Fruit fly (Drosophila melanogaster) whole organism, embryonic: ENCODE data around the gene spirit.

Source experiments
- Abd-B ChIP-seq: fragments of 200-800 bp; sonication (Bioruptor generic); optimal IDR thresholded peaks from 2 replicates; lab custom pipeline; 2018; ENCODE audit warnings: missing biosample characterization, mild to moderate bottlenecking, missing genetic modification characterization, moderate library complexity
- Atf3 ChIP-seq: fragments of 200-800 bp; sonication (Bioruptor generic); optimal IDR thresholded peaks from 3 replicates; lab custom pipeline; 2016; ENCODE audit warnings: missing biosample characterization, missing genetic modification characterization
- CG10274 ChIP-seq: fragments of 200-800 bp; sonication (Bioruptor generic); optimal IDR thresholded peaks from 3 replicates; lab custom pipeline; 2017; ENCODE audit warnings: missing biosample characterization, mild to moderate bottlenecking, missing genetic modification characterization
- CG1233 ChIP-seq: fragments of 200-800 bp; sonication (Bioruptor generic); optimal IDR thresholded peaks from 4 replicates; lab custom pipeline; 2018; ENCODE audit warnings: missing biosample characterization, mild to moderate bottlenecking, missing genetic modification characterization
- CG13287 ChIP-seq: fragments of 200-800 bp; sonication (Bioruptor generic); IDR thresholded peaks from 2 replicates; pipeline ENCODE4 v1.3.6; 2022; ENCODE audit warnings: missing biosample characterization, missing genetic modification characterization; ENCODE audit not compliant: partially characterized antibody
- CG14667 ChIP-seq: fragments of 200-800 bp; sonication (Bioruptor generic); IDR thresholded peaks from 2 replicates; pipeline ENCODE4 v1.3.6; 2022; ENCODE audit warnings: missing biosample characterization, missing genetic modification characterization
- CG1602 ChIP-seq: fragments of 200-800 bp; sonication (Bioruptor generic); optimal IDR thresholded peaks from 3 replicates; lab custom pipeline; 2016; ENCODE audit warnings: missing biosample characterization, missing genetic modification characterization
- CG16863 ChIP-seq: fragments of 200-800 bp; sonication (Bioruptor generic); optimal IDR thresholded peaks from 3 replicates; lab custom pipeline; 2016; ENCODE audit warnings: missing biosample characterization, missing genetic modification characterization
- CG17361 ChIP-seq: fragments of 200-800 bp; sonication (Bioruptor generic); IDR thresholded peaks from 3 replicates; pipeline ENCODE4 v1.3.6; 2022; ENCODE audit warnings: missing biosample characterization, missing genetic modification characterization
- CG17829 ChIP-seq: fragments of 200-800 bp; optimal IDR thresholded peaks from 2 replicates; lab custom pipeline; 2019; ENCODE audit warnings: missing biosample characterization, mild to moderate bottlenecking, missing genetic modification characterization, moderate library complexity
- CG1792 ChIP-seq: fragments of 200-800 bp; sonication (Bioruptor generic); optimal IDR thresholded peaks from 2 replicates; lab custom pipeline; 2016; ENCODE audit warnings: missing biosample characterization, missing genetic modification characterization
- CG18599 ChIP-seq: fragments of 200-800 bp; sonication (Bioruptor generic); optimal IDR thresholded peaks from 3 replicates; lab custom pipeline; 2017; ENCODE audit warnings: missing biosample characterization, missing genetic modification characterization, mild to moderate bottlenecking, moderate library complexity, missing genetic modification reagents
- CG2199 ChIP-seq: fragments of 200-800 bp; sonication (Bioruptor generic); IDR thresholded peaks from 3 replicates; pipeline ENCODE4 v1.3.6; 2022; ENCODE audit warnings: missing biosample characterization, missing genetic modification characterization
- CG2712 ChIP-seq: fragments of 200-800 bp; optimal IDR thresholded peaks from 3 replicates; lab custom pipeline; 2019; ENCODE audit warnings: missing biosample characterization, mild to moderate bottlenecking, missing genetic modification characterization, moderate library complexity
- CG32767 ChIP-seq: fragments of 200-800 bp; sonication (Bioruptor generic); IDR thresholded peaks from 2 replicates; pipeline ENCODE4 v1.3.6; 2022; ENCODE audit warnings: missing biosample characterization, missing genetic modification characterization
- CG3281 ChIP-seq: fragments of 200-800 bp; sonication (Bioruptor generic); optimal IDR thresholded peaks from 3 replicates; lab custom pipeline; 2017; ENCODE audit warnings: missing biosample characterization, mild to moderate bottlenecking, missing genetic modification characterization
- CG4282 ChIP-seq: fragments of 200-800 bp; sonication (Bioruptor generic); optimal IDR thresholded peaks from 2 replicates; lab custom pipeline; 2016; ENCODE audit warnings: missing biosample characterization, missing genetic modification characterization
- CG4328 ChIP-seq: fragments of 200-800 bp; sonication (Bioruptor generic); optimal IDR thresholded peaks from 3 replicates; lab custom pipeline; 2017; ENCODE audit warnings: missing biosample characterization, missing genetic modification reagents, missing genetic modification characterization
- CG7987 ChIP-seq: fragments of 200-800 bp; sonication (Bioruptor generic); optimal IDR thresholded peaks from 2 replicates; lab custom pipeline; 2018; ENCODE audit warnings: missing biosample characterization, mild to moderate bottlenecking, missing genetic modification characterization, moderate library complexity
- CG8478 ChIP-seq: fragments of >200 bp; optimal IDR thresholded peaks from 2 replicates; lab custom pipeline; 2018
- CG8765 ChIP-seq: fragments of 200-800 bp; sonication (Bioruptor generic); IDR thresholded peaks from 2 replicates; pipeline ENCODE4 v1.3.6; 2022; ENCODE audit warnings: missing biosample characterization, missing genetic modification characterization
- CG9609 ChIP-seq: fragments of 200-800 bp; sonication (Bioruptor generic); optimal IDR thresholded peaks from 3 replicates; lab custom pipeline; 2016; ENCODE audit warnings: missing biosample characterization, missing genetic modification characterization
- Camta ChIP-seq: fragments of 200-800 bp; sonication (Bioruptor generic); optimal IDR thresholded peaks from 2 replicates; lab custom pipeline; 2016; ENCODE audit warnings: missing biosample characterization, missing genetic modification characterization
- CkIIα-i1 ChIP-seq: fragments of 200-800 bp; sonication (Bioruptor generic); IDR thresholded peaks from 2 replicates; pipeline ENCODE4 v1.3.6; 2022; ENCODE audit warnings: missing biosample characterization, missing genetic modification characterization
- Dad ChIP-seq: fragments of 200-800 bp; sonication (Bioruptor generic); optimal IDR thresholded peaks from 3 replicates; lab custom pipeline; 2016; ENCODE audit warnings: missing biosample characterization, missing genetic modification characterization
- Dll ChIP-seq: fragments of 200-800 bp; sonication (Bioruptor generic); IDR thresholded peaks from 4 replicates; pipeline ENCODE4 v1.3.6; 2022; ENCODE audit warnings: missing biosample characterization, missing genetic modification characterization; ENCODE audit not compliant: partially characterized antibody
- Ets65A ChIP-seq: fragments of 200-800 bp; sonication (Bioruptor generic); peaks from one replicate; lab custom pipeline; 2016; ENCODE audit warnings: missing biosample characterization, missing genetic modification characterization
- HLH54F ChIP-seq: fragments of 200-800 bp; sonication (Bioruptor generic); optimal IDR thresholded peaks from 3 replicates; lab custom pipeline; 2016; ENCODE audit warnings: missing biosample characterization, missing genetic modification characterization
- HLHmδ ChIP-seq: fragments of 200-800 bp; sonication (Bioruptor generic); optimal IDR thresholded peaks from 2 replicates; lab custom pipeline; 2018; ENCODE audit warnings: missing biosample characterization, mild to moderate bottlenecking, missing genetic modification characterization, moderate library complexity
- NC2α ChIP-seq: fragments of 200-800 bp; sonication (Bioruptor generic); optimal IDR thresholded peaks from 2 replicates; lab custom pipeline; 2016; ENCODE audit warnings: missing biosample characterization, missing genetic modification characterization
- NfI ChIP-seq: fragments of 200-800 bp; sonication (Bioruptor generic); optimal IDR thresholded peaks from 3 replicates; lab custom pipeline; 2018; ENCODE audit warnings: missing biosample characterization, mild to moderate bottlenecking, missing genetic modification characterization, moderate library complexity
- Oli ChIP-seq: fragments of 200-800 bp; sonication (Bioruptor generic); optimal IDR thresholded peaks from 2 replicates; lab custom pipeline; 2018; ENCODE audit warnings: missing biosample characterization, mild to moderate bottlenecking, missing genetic modification characterization, moderate library complexity
- PHDP ChIP-seq: fragments of 200-800 bp; sonication (Bioruptor generic); optimal IDR thresholded peaks from 3 replicates; lab custom pipeline; 2018; ENCODE audit warnings: missing biosample characterization, mild to moderate bottlenecking, missing genetic modification characterization, moderate library complexity
- Poxn ChIP-seq: fragments of 200-800 bp; sonication (Bioruptor generic); IDR thresholded peaks from 2 replicates; pipeline ENCODE4 v1.3.6; 2022; ENCODE audit warnings: missing biosample characterization, missing genetic modification characterization
- Sox100B ChIP-seq: fragments of 200-800 bp; sonication (Bioruptor generic); optimal IDR thresholded peaks from 3 replicates; lab custom pipeline; 2018; ENCODE audit warnings: missing biosample characterization, mild to moderate bottlenecking, missing genetic modification characterization
- aop ChIP-seq: fragments of 200-800 bp; sonication (Bioruptor generic); IDR thresholded peaks from 2 replicates; pipeline ENCODE4 v1.3.6; 2022; ENCODE audit warnings: missing biosample characterization, missing genetic modification characterization
- cad ChIP-seq: fragments of >200 bp; optimal IDR thresholded peaks from 2 replicates; lab custom pipeline; 2017; ENCODE audit warnings: missing biosample characterization, missing genetic modification characterization
- caup ChIP-seq: fragments of 200-800 bp; sonication (Bioruptor generic); optimal IDR thresholded peaks from 3 replicates; lab custom pipeline; 2017; ENCODE audit warnings: missing biosample characterization, mild to moderate bottlenecking, missing genetic modification characterization, moderate library complexity; ENCODE audit not compliant: severe bottlenecking
- chif ChIP-seq, 2 experiments: fragments of 200-800 bp; sonication (Bioruptor generic); optimal IDR thresholded peaks; 3 replicates each; lab custom pipeline; 2016; ENCODE audit warnings: missing biosample characterization in 2 of 2, missing genetic modification characterization in 2 of 2
- chinmo ChIP-seq: fragments of 200-800 bp; sonication (Bioruptor generic); IDR thresholded peaks from 4 replicates; pipeline ENCODE4 v1.3.6; 2022; ENCODE audit warnings: missing biosample characterization, missing genetic modification characterization; ENCODE audit not compliant: partially characterized antibody
- danr ChIP-seq: fragments of 200-800 bp; sonication (Bioruptor generic); IDR thresholded peaks from 2 replicates; pipeline ENCODE4 v1.3.6; 2022; ENCODE audit warnings: missing biosample characterization, missing genetic modification characterization
- dati ChIP-seq: fragments of 200-800 bp; sonication (Bioruptor generic); IDR thresholded peaks from 2 replicates; pipeline ENCODE4 v1.3.6; 2022; ENCODE audit warnings: missing biosample characterization, missing genetic modification characterization
- ham ChIP-seq: fragments of 200-800 bp; sonication (Bioruptor generic); IDR thresholded peaks from 2 replicates; pipeline ENCODE4 v1.3.6; 2022; ENCODE audit warnings: missing biosample characterization, missing genetic modification characterization
- hb ChIP-seq: fragments of 200-800 bp; sonication (Bioruptor generic); IDR thresholded peaks from 3 replicates; pipeline ENCODE4 v1.3.6; 2022; ENCODE audit warnings: missing biosample characterization, missing genetic modification characterization; ENCODE audit not compliant: partially characterized antibody
- hbn ChIP-seq: fragments of 200-800 bp; sonication (Bioruptor generic); IDR thresholded peaks from 2 replicates; pipeline ENCODE4 v1.3.6; 2022; ENCODE audit warnings: missing biosample characterization, missing genetic modification characterization; ENCODE audit not compliant: partially characterized antibody
- peb ChIP-seq: fragments of 200-800 bp; sonication (Bioruptor generic); IDR thresholded peaks from 2 replicates; pipeline ENCODE4 v1.3.6; 2022; ENCODE audit warnings: missing biosample characterization, missing genetic modification characterization
- phol ChIP-seq: fragments of 200-800 bp; sonication (Bioruptor generic); optimal IDR thresholded peaks from 3 replicates; lab custom pipeline; 2018; ENCODE audit warnings: missing biosample characterization, mild to moderate bottlenecking, missing genetic modification characterization, moderate library complexity
- repo ChIP-seq: fragments of 200-800 bp; sonication (Bioruptor generic); optimal IDR thresholded peaks from 2 replicates; lab custom pipeline; 2016; ENCODE audit warnings: missing biosample characterization, missing genetic modification characterization
- row ChIP-seq: fragments of 200-800 bp; sonication (Bioruptor generic); IDR thresholded peaks from 3 replicates; pipeline ENCODE4 v1.3.6; 2022; ENCODE audit warnings: missing biosample characterization, missing genetic modification characterization
- sqz ChIP-seq: fragments of 200-800 bp; sonication (Bioruptor generic); optimal IDR thresholded peaks from 3 replicates; lab custom pipeline; 2018; ENCODE audit warnings: missing biosample characterization, mild to moderate bottlenecking, missing genetic modification characterization
- trh ChIP-seq: fragments of 200-800 bp; sonication (Bioruptor generic); optimal IDR thresholded peaks from 2 replicates; lab custom pipeline; 2016; ENCODE audit warnings: missing biosample characterization, missing genetic modification characterization
- wdn ChIP-seq: fragments of 200-800 bp; sonication (Bioruptor generic); IDR thresholded peaks from 2 replicates; pipeline ENCODE4 v1.3.6; 2022; ENCODE audit warnings: missing biosample characterization, missing genetic modification characterization

Gene spirit

dm6 chrX:8538993-8539392 lies 34.4 kb downstream of the spirit start (continued):
- TF ChIP-seq cad (GFP tag; lab: Kevin White, UChicago) (no peak), dati (GFP tag; lab: Robert Waterston, UW) (no peak), NC2α (GFP tag; lab: Kevin White, UChicago) (no peak), HLHmδ (GFP tag; lab: Kevin White, UChicago) (no peak), CG16863 (GFP tag; lab: Kevin White, UChicago) (no peak), CG17361 (GFP tag; lab: Robert Waterston, UW) (0 out of 3 replicates have a peak, but pooled peaks have one; percentile 10), aop (GFP tag; lab: Robert Waterston, UW) (no peak), danr (GFP tag; lab: Robert Waterston, UW) (no peak), Dad (GFP tag; lab: Kevin White, UChicago) (no peak), wdn (GFP tag; lab: Robert Waterston, UW) (no peak), row (GFP tag; lab: Robert Waterston, UW) (peak; percentile 52; the same call in 2 of the 3 replicates), CG13287 (GFP tag; lab: Robert Waterston, UW) (no peak), hbn (GFP tag; lab: Robert Waterston, UW) (no peak), Abd-B (GFP tag; lab: Kevin White, UChicago) (no peak), caup (GFP tag; lab: Kevin White, UChicago) (no peak), CG8478 (no peak), chinmo (GFP tag; lab: Robert Waterston, UW) (no peak), CG32767 (GFP tag; lab: Robert Waterston, UW) (no peak), peb (no peak), CG14667 (GFP tag; lab: Robert Waterston, UW) (no peak), CG1792 (no peak), NfI (GFP tag; lab: Kevin White, UChicago) (peak; percentile 5), CG4282 (GFP tag; lab: Kevin White, UChicago) (no peak), CG8765 (GFP tag; lab: Robert Waterston, UW) (no peak), sqz (GFP tag; lab: Kevin White, UChicago) (no peak), CG2199 (GFP tag; lab: Robert Waterston, UW) (no peak), HLH54F (GFP tag; lab: Kevin White, UChicago) (no peak), Poxn (GFP tag; lab: Robert Waterston, UW) (no peak), trh (GFP tag; lab: Kevin White, UChicago) (no peak), CG18599 (GFP tag; lab: Kevin White, UChicago) (peak; percentile 39), Camta (GFP tag; lab: Kevin White, UChicago) (no peak), repo (no peak), Sox100B (GFP tag; lab: Kevin White, UChicago) (no peak), CG1233 (GFP tag; lab: Kevin White, UChicago) (no peak), CkIIα-i1 (GFP tag; lab: Robert Waterston, UW) (no peak), CG17829 (tag; lab: Kevin White, UChicago) (no peak), CG4328 (GFP tag; lab: Kevin White, UChicago) (no peak), CG1602 (GFP tag; lab: Kevin White, UChicago) (no peak), PHDP (tag; lab: Kevin White, UChicago) (peak; percentile 19), Dll (GFP tag; lab: Robert Waterston, UW) (no peak), CG10274 (GFP tag; lab: Kevin White, UChicago) (no peak), Atf3 (no peak), Ets65A (GFP tag; lab: Kevin White, UChicago) (no peak), CG2712 (tag; lab: Kevin White, UChicago) (peak; percentile 34), hb (GFP tag; lab: Robert Waterston, UW) (no peak), ham (GFP tag; lab: Robert Waterston, UW) (no peak), phol (tag; lab: Kevin White, UChicago) (peak; percentile 1), CG3281 (GFP tag; lab: Kevin White, UChicago) (no peak), chif (GFP tag; optimal IDR thresholded peaks at IDR 0.05; lab: Kevin White, UChicago) (no peak), Oli (tag; lab: Kevin White, UChicago) (peak; percentile 11), CG7987 (GFP tag; lab: Kevin White, UChicago) (no peak), CG9609 (GFP tag; lab: Kevin White, UChicago) (no peak)
